Worm (Caenorhabditis elegans): ENCODE results near the gene snu-66.

DNA sequence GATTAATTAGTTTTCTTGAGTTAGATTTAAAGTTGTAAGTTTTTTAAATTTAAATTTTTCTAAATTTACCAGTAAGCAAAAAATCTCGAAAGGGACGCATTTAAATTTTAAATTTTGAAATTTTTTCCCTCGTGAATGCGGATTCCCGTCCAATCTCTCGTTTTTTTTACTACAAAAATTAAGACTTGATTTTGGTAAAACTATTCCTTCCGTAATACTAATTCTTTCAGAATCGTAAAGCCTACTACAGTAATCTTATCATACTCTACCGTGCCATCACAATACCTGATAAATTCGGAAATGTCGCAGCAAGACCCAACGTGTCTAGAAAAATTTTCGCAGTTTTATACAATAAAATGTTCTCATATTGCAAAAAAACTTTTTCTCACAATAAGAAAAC, 30.3 kb downstream of the snu-66 start, which contains the start of the genes C54F6.19 and nhx-3:
- TF ChIP-seq ztf-11 (tag; optimal IDR thresholded peaks at IDR 0.05) (no peak), ceh-39 (tag; optimal IDR thresholded peaks at IDR 0.05) (no peak), snpc-4 (tag; optimal IDR thresholded peaks at IDR 0.05) (no peak)

Data from whole organism, mixed stage, embryonic.